Worm (Caenorhabditis elegans) whole organism, L1 larva: ENCODE measurements around the gene F42A10.5.

ENCODE experiments used
- C16A3.4 ChIP-seq: fragments of 150-350 bp; optimal IDR thresholded peaks from 2 replicates; lab custom pipeline; 2014; ENCODE audit warnings: missing biosample characterization, missing genetic modification characterization
- ceh-82 ChIP-seq, 3 experiments: fragments of 150-350 bp in 1 of 3; sonication (generic microtip) in 2 of 3; optimal IDR thresholded peaks; 2 replicates each; lab custom pipeline; 2014 to 2017; ENCODE audit warnings: missing biosample characterization in 3 of 3, missing genetic modification characterization in 3 of 3
- irx-1 ChIP-seq: sonication (generic microtip); optimal IDR thresholded peaks from 2 replicates; lab custom pipeline; 2016; ENCODE audit warnings: missing genetic modification characterization, missing compliant biosample characterization
- mdl-1 ChIP-seq, 2 experiments: fragments of 150-350 bp; optimal IDR thresholded peaks; 2 replicates each; lab custom pipeline; 2014 to 2017; ENCODE audit warnings: missing biosample characterization in 2 of 2, missing genetic modification characterization in 2 of 2, inconsistent platforms in 1 of 2
- mep-1 ChIP-seq: fragments of 150-350 bp; optimal IDR thresholded peaks from 2 replicates; lab custom pipeline; 2014; ENCODE audit warnings: missing biosample characterization, missing genetic modification characterization
- nhr-11 ChIP-seq: fragments of 150-350 bp; optimal IDR thresholded peaks from 2 replicates; lab custom pipeline; 2014; ENCODE audit warnings: missing biosample characterization, missing genetic modification characterization
- nhr-12 ChIP-seq: sonication (generic microtip); optimal IDR thresholded peaks from 2 replicates; lab custom pipeline; 2017; ENCODE audit warnings: missing biosample characterization, missing genetic modification characterization
- nhr-28 ChIP-seq: fragments of 150-350 bp; optimal IDR thresholded peaks from 2 replicates; lab custom pipeline; 2014; ENCODE audit warnings: missing biosample characterization, missing genetic modification characterization
- nhr-76 ChIP-seq: sonication (generic microtip); optimal IDR thresholded peaks from 2 replicates; lab custom pipeline; 2017; ENCODE audit warnings: missing biosample characterization, missing genetic modification characterization
- nhr-77 ChIP-seq: fragments of 150-350 bp; optimal IDR thresholded peaks from 2 replicates; lab custom pipeline; 2014; ENCODE audit warnings: missing biosample characterization, missing genetic modification characterization
- nhr-90 ChIP-seq: sonication (generic microtip); optimal IDR thresholded peaks from 2 replicates; lab custom pipeline; 2016; ENCODE audit warnings: mild to moderate bottlenecking, missing genetic modification characterization, missing compliant biosample characterization; ENCODE audit not compliant: poor library complexity
- ztf-11 ChIP-seq, 2 experiments: sonication (generic microtip); optimal IDR thresholded peaks; 2 replicates each; lab custom pipeline; 2016 to 2017; ENCODE audit warnings: missing genetic modification characterization in 2 of 2, missing biosample characterization in 1 of 2, missing compliant biosample characterization in 1 of 2

- no peak for TF ChIP-seq mep-1 (tag; lab: Kevin White, UChicago)
- no peak for TF ChIP-seq nhr-77 (tag; lab: Kevin White, UChicago)
- no peak for TF ChIP-seq mdl-1 (tag; optimal IDR thresholded peaks at IDR 0.05; lab: Kevin White, UChicago)
- no peak for TF ChIP-seq nhr-28
- TF ChIP-seq irx-1: no peak
- TF ChIP-seq nhr-12: no peak
- TF ChIP-seq nhr-76: no peak
- no peak for TF ChIP-seq nhr-11 (tag; lab: Kevin White, UChicago)
- no peak for TF ChIP-seq nhr-90
- no peak for TF ChIP-seq C16A3.4 (tag; lab: Kevin White, UChicago)
- TF ChIP-seq ztf-11 (tag; optimal IDR thresholded peaks at IDR 0.05; lab: Kevin White, UChicago): no peak
- TF ChIP-seq ceh-82 (tag; optimal IDR thresholded peaks at IDR 0.05; lab: Kevin White, UChicago): no peak
Measured at ce11 chrIII:6210215-6210822, 37.0 kb upstream of the F42A10.5 start.
